Worm (Caenorhabditis elegans) whole organism, L1 larva: ENCODE measurements around the gene dcn-1.

Experiments
- ceh-82 ChIP-seq, 3 experiments: fragments of 150-350 bp in 1 of 3; sonication (generic microtip) in 2 of 3; optimal IDR thresholded peaks; 2 replicates each; lab custom pipeline; 2014 to 2017; ENCODE audit warnings: missing biosample characterization in 3 of 3, missing genetic modification characterization in 3 of 3
- snu-23 ChIP-seq: sonication (generic microtip); optimal IDR thresholded peaks from 2 replicates; lab custom pipeline; 2016; ENCODE audit warnings: missing genetic modification characterization, missing compliant biosample characterization
- zag-1 ChIP-seq: fragments of 150-350 bp; optimal IDR thresholded peaks from 2 replicates; lab custom pipeline; 2014; ENCODE audit warnings: missing biosample characterization, missing genetic modification characterization

- TF ChIP-seq snu-23 (GFP tag; lab: Kevin White, UChicago), result no peak
- no peak for TF ChIP-seq ceh-82 (tag; optimal IDR thresholded peaks at IDR 0.05; lab: Kevin White, UChicago)
- no peak for TF ChIP-seq zag-1 (tag; lab: Kevin White, UChicago)
These were observed 44.6 kb downstream of the dcn-1 start for ce11 chrIII:4358345-4358744.
